Worm (Caenorhabditis elegans) whole organism, early embryonic: ENCODE results near the gene zig-11.

Source experiments
- F13C5.2 ChIP-seq: sonication (generic microtip); optimal IDR thresholded peaks from 2 replicates; lab custom pipeline; 2017; ENCODE audit warnings: mild to moderate bottlenecking, missing genetic modification characterization, inconsistent platforms, missing compliant biosample characterization
- ama-1 ChIP-seq: fragments of 150-350 bp; optimal IDR thresholded peaks from 2 replicates; lab custom pipeline; 2014
- ceh-13 ChIP-seq: fragments of 200-800 bp; sonication (Bioruptor generic); optimal IDR thresholded peaks from 2 replicates; lab custom pipeline; 2018; ENCODE audit warnings: mild to moderate bottlenecking, missing genetic modification characterization, missing compliant biosample characterization
- flt-1 ChIP-seq: fragments of 200-800 bp; sonication (Bioruptor generic); IDR thresholded peaks from 2 replicates; pipeline ENCODE4 v1.3.6; 2022; ENCODE audit warnings: missing genetic modification characterization, missing compliant biosample characterization
- hmg-4 ChIP-seq: fragments of 200-800 bp; sonication (Bioruptor generic); optimal IDR thresholded peaks from 2 replicates; lab custom pipeline; 2018; ENCODE audit warnings: mild to moderate bottlenecking, missing genetic modification characterization, missing compliant biosample characterization
- hnd-1 ChIP-seq: sonication (generic microtip); optimal IDR thresholded peaks from 2 replicates; lab custom pipeline; 2016; ENCODE audit warnings: missing genetic modification characterization, missing compliant biosample characterization
- sea-1 ChIP-seq: fragments of 200-800 bp; sonication (Bioruptor generic); conservative IDR thresholded peaks from 2 replicates; pipeline ENCODE4 v1.3.6; 2022; ENCODE audit warnings: missing genetic modification characterization, missing compliant biosample characterization
- tbx-37 ChIP-seq: fragments of 200-800 bp; sonication (Bioruptor generic); conservative IDR thresholded peaks from 2 replicates; pipeline ENCODE4 v1.3.6; 2022; ENCODE audit warnings: missing genetic modification reagents, missing genetic modification characterization, missing compliant biosample characterization
- tra-4 ChIP-seq: sonication (generic microtip); optimal IDR thresholded peaks from 2 replicates; lab custom pipeline; 2017; ENCODE audit warnings: missing genetic modification characterization, missing compliant biosample characterization

DNA sequence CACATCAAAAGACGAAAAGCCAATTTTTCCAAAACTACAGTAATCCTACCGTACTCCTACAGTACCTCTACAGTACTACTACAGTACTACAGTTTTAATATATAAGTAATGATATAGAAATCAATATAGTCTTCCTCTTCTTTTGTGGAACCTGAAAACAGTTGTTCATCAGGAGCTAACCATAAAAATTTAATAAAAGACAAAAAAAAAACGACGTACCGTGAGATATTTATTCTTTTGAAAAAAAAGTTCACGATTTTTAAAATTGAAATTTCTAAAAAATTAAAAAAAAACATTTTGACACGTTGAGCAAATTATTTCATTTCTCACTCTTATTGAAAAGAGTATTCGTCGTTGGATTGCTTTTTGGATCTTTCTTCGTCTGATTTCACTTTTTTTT lies 18.4 kb upstream of the zig-11 start, which contains the start of gene Y32G9A.3:
- TF ChIP-seq ama-1 (lab: Kevin White, UChicago) (no peak), ceh-13 (GFP tag; lab: Kevin White, UChicago) (no peak), hnd-1 (tag; lab: Kevin White, UChicago) (no peak), hmg-4 (GFP tag; lab: Kevin White, UChicago) (no peak), flt-1 (GFP tag; lab: Robert Waterston, UW) (no peak), tra-4 (tag; lab: Kevin White, UChicago) (no peak), tbx-37 (GFP tag; lab: Robert Waterston, UW) (no peak), sea-1 (GFP tag; lab: Robert Waterston, UW) (no peak), F13C5.2 (tag; lab: Kevin White, UChicago) (no peak)
